Worm (Caenorhabditis elegans) whole organism, L3 larva: ENCODE results near the gene sbds-1.

Experiments used
- aly-2 ChIP-seq: fragments of 150-350 bp; optimal IDR thresholded peaks from 2 replicates; lab custom pipeline; 2014; ENCODE audit warnings: missing biosample characterization, missing genetic modification characterization
- ama-1 ChIP-seq: fragments of 150-350 bp; optimal IDR thresholded peaks from 2 replicates; lab custom pipeline; 2018
- ceh-16 ChIP-seq: sonication (generic microtip); optimal IDR thresholded peaks from 2 replicates; lab custom pipeline; 2017; ENCODE audit warnings: missing biosample characterization, missing genetic modification characterization
- ceh-28 ChIP-seq: fragments of 150-350 bp; optimal IDR thresholded peaks from 2 replicates; lab custom pipeline; 2014; ENCODE audit warnings: missing biosample characterization, missing genetic modification reagents, missing genetic modification characterization
- ceh-82 ChIP-seq: fragments of 150-350 bp; optimal IDR thresholded peaks from 2 replicates; lab custom pipeline; 2014; ENCODE audit warnings: missing biosample characterization, missing genetic modification characterization
- ceh-9 ChIP-seq: sonication (generic microtip); optimal IDR thresholded peaks from 2 replicates; lab custom pipeline; 2018; ENCODE audit warnings: missing biosample characterization, missing genetic modification characterization
- daf-12 ChIP-seq: fragments of 150-350 bp; optimal IDR thresholded peaks from 2 replicates; lab custom pipeline; 2014; ENCODE audit warnings: missing biosample characterization, missing genetic modification reagents, missing genetic modification characterization
- elt-1 ChIP-seq: fragments of 150-350 bp; optimal IDR thresholded peaks from 2 replicates; lab custom pipeline; 2014; ENCODE audit warnings: missing biosample characterization, missing genetic modification characterization
- elt-2 ChIP-seq: sonication (generic microtip); optimal IDR thresholded peaks from 2 replicates; lab custom pipeline; 2016; ENCODE audit warnings: missing genetic modification reagents, mild to moderate bottlenecking, missing genetic modification characterization, missing compliant biosample characterization
- eor-1 ChIP-seq, 2 experiments: fragments of 150-350 bp; optimal IDR thresholded peaks; 2 replicates each; lab custom pipeline; 2014 to 2018; ENCODE audit warnings: missing biosample characterization in 2 of 2, missing genetic modification characterization in 2 of 2
- fkh-2 ChIP-seq: fragments of 150-350 bp; optimal IDR thresholded peaks from 2 replicates; lab custom pipeline; 2014; ENCODE audit warnings: missing biosample characterization, missing genetic modification reagents, missing genetic modification characterization
- jun-1 ChIP-seq: fragments of 150-350 bp; optimal IDR thresholded peaks from 2 replicates; lab custom pipeline; 2014; ENCODE audit warnings: missing biosample characterization, missing genetic modification reagents, missing genetic modification characterization
- lin-15B ChIP-seq: fragments of 150-350 bp; optimal IDR thresholded peaks from 2 replicates; lab custom pipeline; 2014; ENCODE audit warnings: missing biosample characterization, missing genetic modification characterization
- lsy-12 ChIP-seq: sonication (generic microtip); optimal IDR thresholded peaks from 2 replicates; lab custom pipeline; 2016; ENCODE audit warnings: mild to moderate bottlenecking, missing genetic modification characterization, missing compliant biosample characterization
- mdl-1 ChIP-seq: fragments of 150-350 bp; optimal IDR thresholded peaks from 2 replicates; lab custom pipeline; 2014; ENCODE audit warnings: missing biosample characterization, missing genetic modification characterization
- mml-1 ChIP-seq: fragments of 150-350 bp; sonication (generic microtip); optimal IDR thresholded peaks from 3 replicates; lab custom pipeline; 2014; ENCODE audit warnings: missing biosample characterization, missing genetic modification characterization
- nfya-1 ChIP-seq: sonication (generic microtip); optimal IDR thresholded peaks from 2 replicates; lab custom pipeline; 2017; ENCODE audit warnings: missing genetic modification characterization, mild to moderate bottlenecking, missing compliant biosample characterization, antibody characterized with exemption, moderate library complexity; ENCODE audit not compliant: insufficient read depth
- nhr-12 ChIP-seq: fragments of 150-350 bp; optimal IDR thresholded peaks from 2 replicates; lab custom pipeline; 2014; ENCODE audit warnings: missing biosample characterization, missing genetic modification characterization
- nhr-23 ChIP-seq: fragments of 150-350 bp; optimal IDR thresholded peaks from 2 replicates; lab custom pipeline; 2014; ENCODE audit warnings: missing biosample characterization, missing genetic modification reagents, missing genetic modification characterization
- nhr-237 ChIP-seq: fragments of 150-350 bp; optimal IDR thresholded peaks from 2 replicates; lab custom pipeline; 2014; ENCODE audit warnings: missing biosample characterization, missing genetic modification characterization
- nhr-25 ChIP-seq: sonication (generic microtip); optimal IDR thresholded peaks from 2 replicates; lab custom pipeline; 2017; ENCODE audit warnings: missing biosample characterization, missing genetic modification characterization
- nhr-28 ChIP-seq: fragments of 150-350 bp; optimal IDR thresholded peaks from 2 replicates; lab custom pipeline; 2014; ENCODE audit warnings: missing biosample characterization, missing genetic modification characterization
- nhr-67 ChIP-seq: fragments of 150-350 bp; optimal IDR thresholded peaks from 2 replicates; lab custom pipeline; 2014; ENCODE audit warnings: missing biosample characterization, missing genetic modification characterization
- nhr-76 ChIP-seq: fragments of 150-350 bp; sonication (generic microtip); optimal IDR thresholded peaks from 5 replicates; lab custom pipeline; 2014; ENCODE audit warnings: missing biosample characterization, missing genetic modification characterization
- nhr-77 ChIP-seq: fragments of 150-350 bp; optimal IDR thresholded peaks from 2 replicates; lab custom pipeline; 2014; ENCODE audit warnings: missing biosample characterization, missing genetic modification characterization
- pqm-1 ChIP-seq: fragments of 150-350 bp; optimal IDR thresholded peaks from 2 replicates; lab custom pipeline; 2017; ENCODE audit warnings: missing biosample characterization, missing genetic modification characterization, inconsistent platforms
- skn-1 ChIP-seq: fragments of 150-350 bp; optimal IDR thresholded peaks from 2 replicates; lab custom pipeline; 2014; ENCODE audit warnings: missing biosample characterization, missing genetic modification characterization
- tbx-2 ChIP-seq: sonication (generic microtip); optimal IDR thresholded peaks from 2 replicates; lab custom pipeline; 2016; ENCODE audit warnings: mild to moderate bottlenecking, missing genetic modification characterization, missing compliant biosample characterization
- unc-62 ChIP-seq: fragments of 150-350 bp; sonication (generic microtip); optimal IDR thresholded peaks from 4 replicates; lab custom pipeline; 2014; ENCODE audit warnings: missing biosample characterization, missing genetic modification reagents, missing genetic modification characterization
- zag-1 ChIP-seq: fragments of 150-350 bp; optimal IDR thresholded peaks from 2 replicates; lab custom pipeline; 2014; ENCODE audit warnings: missing biosample characterization, missing genetic modification characterization
- ztf-4 ChIP-seq: fragments of 150-350 bp; optimal IDR thresholded peaks from 2 replicates; lab custom pipeline; 2014; ENCODE audit warnings: missing biosample characterization, missing genetic modification characterization

Gene sbds-1

ce11 chrIII:665173-665757 lies 27.0 kb upstream of the sbds-1 start, which contains the start of gene C09F5.3:
Gene C09F5.3 (minus strand): TSS chrIII:665266.
- TF ChIP-seq unc-62 (GFP tag; lab: Kevin White, UChicago) (no peak), ceh-16 (tag; lab: Kevin White, UChicago) (no peak), nhr-25 (no peak), fkh-2 (no peak), nhr-76 (tag; lab: Kevin White, UChicago) (no peak), nhr-12 (tag; lab: Kevin White, UChicago) (no peak), ceh-28 (tag; lab: Kevin White, UChicago) (no peak), skn-1 (tag; lab: Kevin White, UChicago) (no peak), mdl-1 (no peak), nhr-237 (tag; lab: Kevin White, UChicago) (no peak), nhr-77 (tag; lab: Kevin White, UChicago) (no peak), eor-1 (tag; optimal IDR thresholded peaks at IDR 0.05; lab: Kevin White, UChicago) (no peak), lsy-12 (tag; lab: Kevin White, UChicago) (no peak), nhr-28 (tag; lab: Kevin White, UChicago) (no peak)

- TF ChIP-seq nhr-23 (peak; percentile 26), nhr-25 (peak; percentile 41), nfya-1 (tag; lab: Kevin White, UChicago) (peak; percentile 9), zag-1 (tag; lab: Kevin White, UChicago) (no peak)
Measured at ce11 chrIII:658357-658756, 20.1 kb upstream of the sbds-1 start, which contains the start of gene C09F5.1. Gene C09F5.1 (plus strand): TSS chrIII:658709.

- TF ChIP-seq nhr-23 = no peak
- TF ChIP-seq nhr-25 = peak; percentile 57
Measured at ce11 chrIII:657241-657640, 19.0 kb upstream of the sbds-1 start.

ce11 chrIII:656660-657059 lies 18.4 kb upstream of the sbds-1 start:
- TF ChIP-seq elt-1 (tag; lab: Kevin White, UChicago) (peak; percentile 56), elt-2 (tag; lab: Kevin White, UChicago) (no peak)

- TF ChIP-seq nhr-76 (tag; lab: Kevin White, UChicago) = no peak
- no peak for TF ChIP-seq lin-15B (tag; lab: Kevin White, UChicago)
- TF ChIP-seq nhr-23 = peak; percentile 52
- TF ChIP-seq ama-1 (lab: Kevin White, UChicago) = no peak
Measured at ce11 chrIII:654365-654764, 16.1 kb upstream of the sbds-1 start.

ce11 chrIII:651587-651986 lies 13.4 kb upstream of the sbds-1 start:
- TF ChIP-seq mml-1 (no peak), ceh-9 (tag; lab: Kevin White, UChicago) (no peak), nhr-25 (peak; percentile 48), elt-2 (tag; lab: Kevin White, UChicago) (peak; percentile 71), nhr-67 (tag; lab: Kevin White, UChicago) (no peak), aly-2 (tag; lab: Kevin White, UChicago) (no peak), mdl-1 (no peak), zag-1 (tag; lab: Kevin White, UChicago) (no peak), tbx-2 (tag; lab: Kevin White, UChicago) (no peak), daf-12 (no peak), elt-1 (tag; lab: Kevin White, UChicago) (no peak), ztf-4 (no peak), jun-1 (tag; lab: Kevin White, UChicago) (peak; percentile 54), ceh-28 (tag; lab: Kevin White, UChicago) (peak; percentile 52), nhr-23 (no peak), nhr-12 (tag; lab: Kevin White, UChicago) (no peak), ama-1 (lab: Kevin White, UChicago) (no peak), pqm-1 (tag; lab: Kevin White, UChicago) (peak; percentile 76), ceh-82 (no peak), nhr-237 (tag; lab: Kevin White, UChicago) (no peak)
